Fruit fly (Drosophila melanogaster): ENCODE measurements around the gene CG11409.

Gene CG11409

DNA sequence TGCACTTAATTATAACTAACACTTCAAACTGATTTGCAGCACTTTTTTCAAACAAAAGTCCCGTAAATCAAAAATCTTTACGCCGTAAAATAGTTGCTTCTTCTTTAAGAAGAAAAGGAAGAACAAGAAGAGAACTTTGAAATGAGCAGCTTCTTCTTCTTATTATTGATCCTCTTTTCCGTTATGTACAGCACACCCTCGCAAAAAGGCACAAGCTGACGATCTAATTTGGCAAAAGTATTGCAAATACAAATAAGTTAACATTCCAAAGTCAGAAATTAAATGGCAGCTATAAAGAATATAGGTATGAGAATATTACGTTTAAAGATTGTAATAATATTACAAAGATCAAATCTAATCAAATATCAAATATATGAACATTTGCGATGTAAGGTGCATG, at the start of gene CG11409:
CG11409 (minus strand) TSS at position 60 of the 400 bp plus-strand sequence.
- TF ChIP-seq Sin3A (optimal IDR thresholded peaks at IDR 0.05), result no peak
- no peak for TF ChIP-seq Myc (optimal IDR thresholded peaks at IDR 0.05)
- no peak for TF ChIP-seq ttk (optimal IDR thresholded peaks at IDR 0.05)
- TF ChIP-seq psq (optimal IDR thresholded peaks at IDR 0.05), result no peak
- no peak for TF ChIP-seq h (optimal IDR thresholded peaks at IDR 0.05)
- TF ChIP-seq insv (optimal IDR thresholded peaks at IDR 0.05), result no peak

DNA sequence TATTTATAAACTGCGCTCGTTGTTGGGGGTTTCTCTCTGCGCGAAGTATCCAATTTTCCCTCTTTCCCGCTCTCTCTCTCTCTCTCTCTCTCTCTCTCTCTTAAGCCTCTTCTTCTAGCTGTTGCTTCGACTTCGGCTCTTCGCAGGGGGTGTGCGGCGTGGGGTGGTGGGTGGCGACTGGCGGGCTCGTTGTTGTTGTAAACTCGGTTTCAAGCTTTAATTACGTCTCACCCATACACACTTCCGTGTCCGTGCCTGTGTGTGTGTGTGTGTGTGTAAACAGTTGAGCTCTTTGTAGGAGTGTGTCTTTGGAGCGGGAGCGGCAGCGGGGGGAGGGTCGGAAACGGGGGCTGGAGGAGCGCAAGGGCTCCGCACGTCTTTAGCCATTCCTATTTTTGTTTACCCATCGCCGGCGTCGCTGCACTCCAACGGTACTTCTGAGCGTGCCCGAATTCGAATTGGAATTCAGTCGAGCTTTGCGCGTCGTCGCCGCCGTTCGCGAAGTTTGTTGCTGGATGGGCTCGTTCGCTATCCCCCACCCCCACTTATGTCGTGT, 46.8 kb upstream of the CG11409 start:
- TF ChIP-seq Sin3A (optimal IDR thresholded peaks at IDR 0.05), result no peak
- TF ChIP-seq insv (optimal IDR thresholded peaks at IDR 0.05), result no peak
- TF ChIP-seq psq (optimal IDR thresholded peaks at IDR 0.05), result no peak
- no peak for TF ChIP-seq Myc (optimal IDR thresholded peaks at IDR 0.05)
- no peak for TF ChIP-seq ttk (optimal IDR thresholded peaks at IDR 0.05)
- TF ChIP-seq h (optimal IDR thresholded peaks at IDR 0.05), result no peak

DNA sequence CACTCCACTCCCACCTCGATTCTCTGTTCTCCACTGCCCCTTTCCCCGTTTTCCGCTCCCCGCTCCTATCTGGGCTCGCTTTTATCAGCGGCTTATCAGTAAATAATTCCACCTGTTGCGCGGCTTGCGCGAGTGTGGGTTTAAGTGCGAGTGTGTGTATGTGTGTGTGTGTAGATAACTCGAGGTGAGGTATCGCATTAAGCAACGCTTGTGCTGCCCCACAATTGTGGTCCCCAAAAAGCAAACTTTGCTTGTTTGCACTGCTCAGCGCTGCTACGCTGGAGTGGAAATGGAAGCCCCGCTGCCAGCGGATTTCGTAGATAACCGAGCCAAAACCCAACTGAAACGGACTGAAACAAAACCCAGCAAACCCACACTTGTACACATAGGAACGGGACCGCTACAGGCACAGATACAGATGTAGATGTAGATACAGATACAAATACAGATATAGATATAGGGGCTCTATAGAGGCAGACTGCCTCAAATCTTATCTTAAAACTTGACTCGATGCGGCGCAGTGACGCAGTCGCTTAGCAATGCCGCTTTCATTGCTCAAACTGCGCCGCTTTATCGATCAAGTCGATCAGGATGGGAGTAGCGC, 45.9 kb upstream of the CG11409 start:
- TF ChIP-seq Myc (optimal IDR thresholded peaks at IDR 0.05), result no peak
- TF ChIP-seq ttk (optimal IDR thresholded peaks at IDR 0.05), result no peak
- TF ChIP-seq psq (optimal IDR thresholded peaks at IDR 0.05), result no peak
- no peak for TF ChIP-seq insv (optimal IDR thresholded peaks at IDR 0.05)
- TF ChIP-seq Sin3A (optimal IDR thresholded peaks at IDR 0.05), result no peak
- TF ChIP-seq h (optimal IDR thresholded peaks at IDR 0.05), result no peak

dm6 chrX:1384232-1384631, 42.8 kb upstream of the CG11409 start:
- TF ChIP-seq ttk (optimal IDR thresholded peaks at IDR 0.05) (no peak), Sin3A (optimal IDR thresholded peaks at IDR 0.05) (no peak), h (optimal IDR thresholded peaks at IDR 0.05) (no peak), Myc (optimal IDR thresholded peaks at IDR 0.05) (no peak), psq (optimal IDR thresholded peaks at IDR 0.05) (no peak), insv (optimal IDR thresholded peaks at IDR 0.05) (no peak)

DNA sequence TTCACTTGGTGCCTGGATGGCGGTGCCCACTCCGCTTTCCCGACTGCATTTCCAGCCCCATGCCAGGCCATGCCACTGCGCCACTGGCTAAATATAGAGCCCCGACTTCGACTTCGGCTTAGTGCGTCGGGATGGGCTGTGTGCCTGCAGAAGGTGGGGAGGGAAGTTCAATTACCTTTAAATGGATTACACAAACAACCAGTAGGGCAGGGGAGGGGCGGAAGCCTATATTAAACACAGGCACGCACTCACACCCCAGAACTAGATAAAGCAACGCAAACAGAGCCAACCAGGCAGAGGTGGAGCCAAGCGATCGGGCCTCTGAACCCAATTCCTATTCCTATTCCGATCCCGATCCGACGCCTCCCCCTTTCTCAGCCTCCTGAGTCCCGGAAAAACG, 41.1 kb upstream of the CG11409 start:
- TF ChIP-seq ttk (optimal IDR thresholded peaks at IDR 0.05), result no peak
- no peak for TF ChIP-seq Myc (optimal IDR thresholded peaks at IDR 0.05)
- TF ChIP-seq psq (optimal IDR thresholded peaks at IDR 0.05), result no peak
- no peak for TF ChIP-seq Sin3A (optimal IDR thresholded peaks at IDR 0.05)
- no peak for TF ChIP-seq insv (optimal IDR thresholded peaks at IDR 0.05)
- TF ChIP-seq h (optimal IDR thresholded peaks at IDR 0.05), result no peak

dm6 chrX:1381413-1381991, 40.1 kb upstream of the CG11409 start:
- TF ChIP-seq Myc (optimal IDR thresholded peaks at IDR 0.05) (no peak), ttk (optimal IDR thresholded peaks at IDR 0.05) (no peak), insv (optimal IDR thresholded peaks at IDR 0.05) (no peak), Sin3A (optimal IDR thresholded peaks at IDR 0.05) (no peak), h (optimal IDR thresholded peaks at IDR 0.05) (no peak), psq (optimal IDR thresholded peaks at IDR 0.05) (no peak)

dm6 chrX:1380350-1381060, 39.1 kb upstream of the CG11409 start, which contains the start of the genes CG3719 and CG32813:
TSS of gene CG3719 (minus strand) at chrX:1380480.
TSS of gene CG32813 (plus strand) at chrX:1380914.
- TF ChIP-seq insv (optimal IDR thresholded peaks at IDR 0.05) (no peak), ttk (optimal IDR thresholded peaks at IDR 0.05) (no peak), h (optimal IDR thresholded peaks at IDR 0.05) (no peak), Myc (optimal IDR thresholded peaks at IDR 0.05) (no peak), psq (optimal IDR thresholded peaks at IDR 0.05) (no peak), Sin3A (optimal IDR thresholded peaks at IDR 0.05) (no peak)

- TF ChIP-seq psq (optimal IDR thresholded peaks at IDR 0.05), result no peak
- TF ChIP-seq Myc (optimal IDR thresholded peaks at IDR 0.05), result no peak
- TF ChIP-seq h (optimal IDR thresholded peaks at IDR 0.05), result no peak
- TF ChIP-seq insv (optimal IDR thresholded peaks at IDR 0.05), result no peak
- TF ChIP-seq Sin3A (optimal IDR thresholded peaks at IDR 0.05), result no peak
- TF ChIP-seq ttk (optimal IDR thresholded peaks at IDR 0.05), result no peak
Measured at dm6 chrX:1379692-1380349, 38.4 kb upstream of the CG11409 start.

DNA sequence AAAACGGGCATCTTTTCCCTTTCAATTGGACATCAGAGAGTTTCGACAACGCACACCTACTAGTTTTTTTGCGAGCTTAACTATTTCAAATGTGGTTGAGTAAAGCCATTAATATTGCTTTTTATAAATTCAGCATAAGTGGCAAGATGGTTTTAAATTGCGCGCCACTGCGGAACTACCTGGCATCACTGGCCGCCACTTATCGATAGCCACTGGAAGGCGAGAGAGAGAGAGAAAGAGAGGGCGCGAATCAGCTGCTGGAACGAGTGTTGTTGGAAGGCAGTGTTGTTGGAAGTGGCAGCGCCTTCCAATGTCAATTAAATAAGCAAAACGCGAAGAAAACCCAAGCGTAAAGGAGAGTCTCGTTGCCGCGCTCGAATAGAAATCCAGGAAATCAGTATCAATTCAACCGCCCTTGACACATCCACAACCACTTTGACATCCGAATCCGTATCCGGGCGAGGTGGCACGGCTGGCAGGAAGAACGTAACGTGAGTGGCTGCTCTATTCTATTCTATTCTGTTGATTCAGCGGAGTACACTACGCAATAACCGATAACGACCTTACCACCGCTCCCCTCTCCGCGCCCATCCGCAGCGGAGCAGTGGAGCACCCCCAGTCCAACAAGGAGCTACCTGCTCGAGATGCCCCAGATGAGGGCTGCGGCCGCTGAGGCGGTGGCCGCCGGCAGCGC, 34.0 kb upstream of the CG11409 start, which contains the start of gene AMPKalpha:
AMPKalpha (plus strand) TSS at position 272 of the 694 bp plus-strand sequence.
- no peak for TF ChIP-seq h (optimal IDR thresholded peaks at IDR 0.05)
- TF ChIP-seq insv (optimal IDR thresholded peaks at IDR 0.05), result no peak

dm6 chrX:1372667-1373066, 31.3 kb upstream of the CG11409 start:
- TF ChIP-seq h (optimal IDR thresholded peaks at IDR 0.05) (no peak), ttk (optimal IDR thresholded peaks at IDR 0.05) (no peak), insv (optimal IDR thresholded peaks at IDR 0.05) (no peak), Sin3A (optimal IDR thresholded peaks at IDR 0.05) (no peak), psq (optimal IDR thresholded peaks at IDR 0.05) (no peak), Myc (optimal IDR thresholded peaks at IDR 0.05) (no peak)

DNA sequence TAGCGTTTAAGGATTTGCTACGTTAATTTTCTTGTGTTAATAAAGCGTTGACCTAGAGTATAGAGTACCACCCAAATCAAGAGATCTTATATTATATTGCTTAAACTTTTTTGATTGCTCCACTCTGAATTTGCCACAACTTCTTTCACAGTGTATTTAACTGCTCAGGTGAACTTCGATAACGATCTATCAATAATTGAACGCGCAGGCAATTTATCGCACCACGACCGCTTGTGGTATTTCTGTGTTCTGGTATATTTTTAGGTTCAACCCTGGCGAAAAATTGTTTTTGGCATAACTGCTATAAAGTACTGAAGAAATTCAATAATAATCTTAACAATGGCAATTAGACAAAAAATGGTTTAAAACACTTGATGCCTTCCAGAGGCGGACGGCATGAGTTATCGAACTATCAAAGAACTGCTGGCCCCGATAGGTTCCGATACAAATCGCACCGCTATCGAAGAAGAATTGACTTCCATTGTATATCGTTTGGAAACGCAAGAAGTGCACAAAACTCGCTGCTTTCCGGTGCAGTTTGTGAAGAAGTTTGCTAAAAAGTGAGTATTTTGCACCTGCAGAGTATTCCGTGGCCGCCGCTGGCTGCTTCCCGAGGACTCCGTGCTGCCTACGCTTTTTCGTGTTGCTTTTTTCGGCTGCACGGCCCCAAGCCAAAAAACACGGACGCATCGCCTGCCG, 28.9 kb upstream of the CG11409 start, which contains the start of gene ssx:
ssx (plus strand) TSS at position 477 of the 699 bp plus-strand sequence.
- TF ChIP-seq insv (optimal IDR thresholded peaks at IDR 0.05) (no peak), h (optimal IDR thresholded peaks at IDR 0.05) (no peak)

Measured in Kc167 (cell line).